Worm (Caenorhabditis elegans) whole organism, early embryonic: ENCODE data around the gene lact-4.

Experiments
- aly-1 ChIP-seq: sonication (generic microtip); optimal IDR thresholded peaks from 2 replicates; lab custom pipeline; 2016; ENCODE audit warnings: missing genetic modification characterization, missing compliant biosample characterization
- ama-1 ChIP-seq: fragments of 150-350 bp; optimal IDR thresholded peaks from 2 replicates; lab custom pipeline; 2014
- ceh-13 ChIP-seq: fragments of 200-800 bp; sonication (Bioruptor generic); optimal IDR thresholded peaks from 2 replicates; lab custom pipeline; 2018; ENCODE audit warnings: mild to moderate bottlenecking, missing genetic modification characterization, missing compliant biosample characterization
- ceh-36 ChIP-seq: sonication (generic microtip); optimal IDR thresholded peaks from 2 replicates; lab custom pipeline; 2016; ENCODE audit warnings: missing genetic modification characterization, inconsistent platforms, missing compliant biosample characterization
- flt-1 ChIP-seq: fragments of 200-800 bp; sonication (Bioruptor generic); IDR thresholded peaks from 2 replicates; pipeline ENCODE4 v1.3.6; 2022; ENCODE audit warnings: missing genetic modification characterization, missing compliant biosample characterization
- hmbx-1 ChIP-seq: sonication (generic microtip); optimal IDR thresholded peaks from 2 replicates; lab custom pipeline; 2016; ENCODE audit warnings: mild to moderate bottlenecking, missing genetic modification characterization, missing compliant biosample characterization
- hnd-1 ChIP-seq: sonication (generic microtip); optimal IDR thresholded peaks from 2 replicates; lab custom pipeline; 2016; ENCODE audit warnings: missing genetic modification characterization, missing compliant biosample characterization
- scrt-1 ChIP-seq: fragments of 200-800 bp; sonication (Bioruptor generic); IDR thresholded peaks from 2 replicates; pipeline ENCODE4 v1.3.6; 2022; ENCODE audit warnings: missing genetic modification characterization, missing compliant biosample characterization
- sea-1 ChIP-seq: fragments of 200-800 bp; sonication (Bioruptor generic); conservative IDR thresholded peaks from 2 replicates; pipeline ENCODE4 v1.3.6; 2022; ENCODE audit warnings: missing genetic modification characterization, missing compliant biosample characterization
- tbx-11 ChIP-seq: fragments of 200-800 bp; sonication (Bioruptor generic); IDR thresholded peaks from 2 replicates; pipeline ENCODE4 v1.3.6; 2022; ENCODE audit warnings: missing genetic modification characterization, missing compliant biosample characterization
- tbx-37 ChIP-seq: fragments of 200-800 bp; sonication (Bioruptor generic); conservative IDR thresholded peaks from 2 replicates; pipeline ENCODE4 v1.3.6; 2022; ENCODE audit warnings: missing genetic modification reagents, missing genetic modification characterization, missing compliant biosample characterization

DNA sequence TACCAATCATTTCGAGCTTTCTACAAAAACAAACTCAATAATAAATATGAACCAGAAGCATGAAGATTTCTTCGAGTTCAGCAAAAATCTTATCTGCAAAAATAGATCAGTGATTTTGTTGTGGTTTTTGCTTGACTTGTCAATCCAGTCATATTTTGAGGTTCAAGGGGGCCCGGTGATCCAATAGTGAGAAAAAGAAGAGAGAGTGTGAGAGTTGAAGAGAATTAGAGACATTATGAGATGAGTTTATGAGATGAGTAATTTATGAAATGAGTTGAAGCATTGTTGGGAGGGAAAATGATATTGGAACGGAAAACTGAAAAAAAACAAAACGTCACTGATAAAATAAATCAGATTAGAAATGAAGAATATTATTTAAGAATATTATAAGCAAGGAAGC is 28.7 kb upstream of the lact-4 start, which contains the start of gene T13H5.1:
- TF ChIP-seq ama-1 = no peak
- no peak for TF ChIP-seq ceh-36
- TF ChIP-seq aly-1 (tag; lab: Kevin White, UChicago) = no peak
- TF ChIP-seq hmbx-1 (tag; lab: Kevin White, UChicago) = no peak
- TF ChIP-seq hnd-1 = no peak
- no peak for TF ChIP-seq sea-1 (GFP tag; lab: Robert Waterston, UW)
- no peak for TF ChIP-seq tbx-37 (GFP tag; lab: Robert Waterston, UW)
- TF ChIP-seq flt-1 (GFP tag; lab: Robert Waterston, UW) = no peak
- no peak for TF ChIP-seq ceh-13 (GFP tag; lab: Kevin White, UChicago)
- no peak for TF ChIP-seq tbx-11 (GFP tag; lab: Robert Waterston, UW)
- TF ChIP-seq scrt-1 (GFP tag; lab: Robert Waterston, UW) = no peak
